Fruit fly (Drosophila melanogaster) whole organism, prepupa: Measurements from ENCODE around the gene CG42353.

Experiments used
- CG10631 ChIP-seq: fragments of 200-800 bp; sonication (Bioruptor generic); optimal IDR thresholded peaks from 2 replicates; lab custom pipeline; 2016; ENCODE audit warnings: missing biosample characterization, missing genetic modification characterization
- CG10669 ChIP-seq: fragments of 200-800 bp; sonication (Bioruptor generic); optimal IDR thresholded peaks from 3 replicates; lab custom pipeline; 2018; ENCODE audit warnings: missing biosample characterization, mild to moderate bottlenecking, missing genetic modification characterization, moderate library complexity
- CG11294 ChIP-seq: fragments of 200-800 bp; sonication (Bioruptor generic); IDR thresholded peaks from 2 replicates; pipeline ENCODE4 v1.3.6; 2022; ENCODE audit warnings: missing biosample characterization, missing genetic modification characterization
- CG11902 ChIP-seq: fragments of 200-800 bp; sonication (Bioruptor generic); optimal IDR thresholded peaks from 3 replicates; lab custom pipeline; 2016; ENCODE audit warnings: missing biosample characterization, missing genetic modification characterization
- CG15336 ChIP-seq: fragments of 200-800 bp; sonication (Bioruptor generic); IDR thresholded peaks from 2 replicates; pipeline ENCODE4 v1.3.6; 2022; ENCODE audit warnings: missing biosample characterization, missing genetic modification characterization
- CG1621 ChIP-seq: fragments of 200-800 bp; sonication (Bioruptor generic); optimal IDR thresholded peaks from 3 replicates; lab custom pipeline; 2018; ENCODE audit warnings: missing biosample characterization, mild to moderate bottlenecking, missing genetic modification characterization
- CG16779 ChIP-seq: fragments of 200-800 bp; sonication (Bioruptor generic); optimal IDR thresholded peaks from 3 replicates; lab custom pipeline; 2017; ENCODE audit warnings: missing biosample characterization, mild to moderate bottlenecking, missing genetic modification characterization
- CG3032 ChIP-seq: fragments of 200-800 bp; optimal IDR thresholded peaks from 2 replicates; lab custom pipeline; 2019; ENCODE audit warnings: missing biosample characterization, mild to moderate bottlenecking, missing genetic modification characterization, moderate library complexity
- CG31627 ChIP-seq: fragments of 200-800 bp; sonication (Bioruptor generic); optimal IDR thresholded peaks from 3 replicates; lab custom pipeline; 2016; ENCODE audit warnings: missing biosample characterization, missing genetic modification characterization
- CG32006 ChIP-seq: fragments of 200-800 bp; sonication (Bioruptor generic); optimal IDR thresholded peaks from 3 replicates; lab custom pipeline; 2017; ENCODE audit warnings: missing biosample characterization, mild to moderate bottlenecking, missing genetic modification characterization
- CG34406 ChIP-seq: fragments of 200-800 bp; sonication (Bioruptor generic); optimal IDR thresholded peaks from 3 replicates; lab custom pipeline; 2016; ENCODE audit warnings: missing biosample characterization, missing genetic modification characterization
- CG3919 ChIP-seq: fragments of 200-800 bp; sonication (Bioruptor generic); optimal IDR thresholded peaks from 3 replicates; lab custom pipeline; 2016; ENCODE audit warnings: missing biosample characterization, missing genetic modification characterization
- CG6163 ChIP-seq: fragments of 200-800 bp; sonication (Bioruptor generic); IDR thresholded peaks from 3 replicates; pipeline ENCODE4 v1.3.6; 2022; ENCODE audit warnings: missing biosample characterization, missing genetic modification characterization
- CG6276 ChIP-seq: fragments of 200-800 bp; sonication (Bioruptor generic); optimal IDR thresholded peaks from 2 replicates; lab custom pipeline; 2017; ENCODE audit warnings: missing biosample characterization, mild to moderate bottlenecking, missing genetic modification characterization
- CG6792 ChIP-seq: fragments of 200-800 bp; sonication (Bioruptor generic); optimal IDR thresholded peaks from 3 replicates; lab custom pipeline; 2016; ENCODE audit warnings: missing biosample characterization, missing genetic modification characterization
- CG6808 ChIP-seq: fragments of 200-800 bp; sonication (Bioruptor generic); optimal IDR thresholded peaks from 3 replicates; lab custom pipeline; 2017; ENCODE audit warnings: missing biosample characterization, missing genetic modification characterization, mild to moderate bottlenecking, moderate library complexity, missing genetic modification reagents
- CG6854 ChIP-seq: fragments of 200-800 bp; sonication (Bioruptor generic); optimal IDR thresholded peaks from 2 replicates; lab custom pipeline; 2017; ENCODE audit warnings: missing biosample characterization, mild to moderate bottlenecking, missing genetic modification characterization
- CG7368 ChIP-seq: fragments of 200-800 bp; sonication (Bioruptor generic); optimal IDR thresholded peaks from 3 replicates; lab custom pipeline; 2016; ENCODE audit warnings: missing biosample characterization, missing genetic modification characterization
- CG8119 ChIP-seq: fragments of 200-800 bp; sonication (Bioruptor generic); IDR thresholded peaks from 3 replicates; pipeline ENCODE4 v1.3.6; 2022; ENCODE audit warnings: missing biosample characterization, missing genetic modification characterization
- CG9139 ChIP-seq: fragments of 200-800 bp; sonication (Bioruptor generic); optimal IDR thresholded peaks from 3 replicates; lab custom pipeline; 2017; ENCODE audit warnings: missing biosample characterization, mild to moderate bottlenecking, missing genetic modification characterization
- Eip75B ChIP-seq: fragments of 200-800 bp; sonication (Bioruptor generic); optimal IDR thresholded peaks from 3 replicates; lab custom pipeline; 2016; ENCODE audit warnings: missing biosample characterization, missing genetic modification characterization
- Eip78C ChIP-seq: fragments of 200-800 bp; sonication (Bioruptor generic); peaks from one replicate; lab custom pipeline; 2016; ENCODE audit warnings: missing biosample characterization, missing genetic modification characterization
- Ets96B ChIP-seq: fragments of 200-800 bp; optimal IDR thresholded peaks from 2 replicates; lab custom pipeline; 2019; ENCODE audit warnings: missing biosample characterization, mild to moderate bottlenecking, missing genetic modification characterization, moderate library complexity
- Hr39 ChIP-seq: fragments of 200-800 bp; sonication (Bioruptor generic); optimal IDR thresholded peaks from 2 replicates; lab custom pipeline; 2016; ENCODE audit warnings: missing biosample characterization, missing genetic modification characterization
- Hr4 ChIP-seq: fragments of 200-800 bp; sonication (Bioruptor generic); optimal IDR thresholded peaks from 3 replicates; lab custom pipeline; 2016; ENCODE audit warnings: missing biosample characterization, missing genetic modification characterization
- Lpt ChIP-seq: fragments of 200-800 bp; sonication (Bioruptor generic); optimal IDR thresholded peaks from 3 replicates; lab custom pipeline; 2016; ENCODE audit warnings: missing biosample characterization, missing genetic modification characterization
- Met ChIP-seq: fragments of 200-800 bp; sonication (Bioruptor generic); optimal IDR thresholded peaks from 3 replicates; lab custom pipeline; 2016; ENCODE audit warnings: missing biosample characterization, missing genetic modification characterization
- OdsH ChIP-seq: fragments of 200-800 bp; sonication (Bioruptor generic); optimal IDR thresholded peaks from 3 replicates; lab custom pipeline; 2016; ENCODE audit warnings: missing biosample characterization, missing genetic modification characterization
- Smox ChIP-seq: fragments of 200-800 bp; sonication (Bioruptor generic); optimal IDR thresholded peaks from 3 replicates; lab custom pipeline; 2016; ENCODE audit warnings: missing biosample characterization, missing genetic modification characterization
- Sox14 ChIP-seq: fragments of 200-800 bp; sonication (Bioruptor generic); optimal IDR thresholded peaks from 3 replicates; lab custom pipeline; 2016; ENCODE audit warnings: missing biosample characterization, missing genetic modification characterization
- Sox15 ChIP-seq: fragments of 200-800 bp; sonication (Bioruptor generic); optimal IDR thresholded peaks from 3 replicates; lab custom pipeline; 2016; ENCODE audit warnings: missing biosample characterization, missing genetic modification characterization
- achi ChIP-seq: fragments of 200-800 bp; sonication (Bioruptor generic); optimal IDR thresholded peaks from 3 replicates; lab custom pipeline; 2016; ENCODE audit warnings: missing biosample characterization, missing genetic modification characterization
- acj6 ChIP-seq: fragments of 200-800 bp; sonication (Bioruptor generic); optimal IDR thresholded peaks from 3 replicates; lab custom pipeline; 2016; ENCODE audit warnings: missing biosample characterization, missing genetic modification characterization
- cyc ChIP-seq: fragments of 200-800 bp; sonication (Bioruptor generic); optimal IDR thresholded peaks from 3 replicates; lab custom pipeline; 2016; ENCODE audit warnings: missing biosample characterization, missing genetic modification characterization
- dac ChIP-seq: fragments of 200-800 bp; sonication (Bioruptor generic); optimal IDR thresholded peaks from 2 replicates; lab custom pipeline; 2017; ENCODE audit warnings: missing biosample characterization, mild to moderate bottlenecking, missing genetic modification characterization
- eg ChIP-seq: fragments of 200-800 bp; sonication (Bioruptor generic); IDR thresholded peaks from 3 replicates; pipeline ENCODE4 v1.3.6; 2022; ENCODE audit warnings: missing biosample characterization, missing genetic modification characterization
- fd59A ChIP-seq: fragments of 200-800 bp; sonication (Bioruptor generic); optimal IDR thresholded peaks from 2 replicates; lab custom pipeline; 2017; ENCODE audit warnings: missing biosample characterization, mild to moderate bottlenecking, missing genetic modification characterization, missing genetic modification reagents
- fd85E ChIP-seq: fragments of 200-800 bp; sonication (Bioruptor generic); optimal IDR thresholded peaks from 3 replicates; lab custom pipeline; 2016; ENCODE audit warnings: missing biosample characterization, missing genetic modification characterization
- lz ChIP-seq: fragments of 200-800 bp; sonication (Bioruptor generic); optimal IDR thresholded peaks from 3 replicates; lab custom pipeline; 2016; ENCODE audit warnings: missing biosample characterization, missing genetic modification characterization
- net ChIP-seq: fragments of 200-800 bp; sonication (Bioruptor generic); optimal IDR thresholded peaks from 3 replicates; lab custom pipeline; 2016; ENCODE audit warnings: missing biosample characterization, missing genetic modification characterization
- pdm3 ChIP-seq: fragments of 200-800 bp; sonication (Bioruptor generic); optimal IDR thresholded peaks from 3 replicates; lab custom pipeline; 2016; ENCODE audit warnings: missing biosample characterization, missing genetic modification characterization
- salr ChIP-seq, 2 experiments: fragments of 200-800 bp; sonication (Bioruptor generic); optimal IDR thresholded peaks; 3 replicates each; lab custom pipeline; 2016 to 2018; ENCODE audit warnings: missing biosample characterization in 2 of 2, missing genetic modification characterization in 2 of 2, mild to moderate bottlenecking in 1 of 2
- spab ChIP-seq: fragments of 200-800 bp; sonication (Bioruptor generic); optimal IDR thresholded peaks from 2 replicates; lab custom pipeline; 2017; ENCODE audit warnings: missing biosample characterization, mild to moderate bottlenecking, missing genetic modification characterization, missing genetic modification reagents
- ss ChIP-seq, 2 experiments: fragments of 200-800 bp; sonication (Bioruptor generic); optimal IDR thresholded peaks; 2 replicates in 1 of 2; 3 replicates in 1 of 2; lab custom pipeline; 2017 to 2018; ENCODE audit warnings: mild to moderate bottlenecking in 2 of 2, missing biosample characterization in 2 of 2, missing genetic modification characterization in 2 of 2, moderate library complexity in 1 of 2
- svp ChIP-seq: fragments of 200-800 bp; sonication (Bioruptor generic); peaks from one replicate; lab custom pipeline; 2016; ENCODE audit warnings: missing biosample characterization, missing genetic modification characterization
- topi ChIP-seq: fragments of 200-800 bp; sonication (Bioruptor generic); optimal IDR thresholded peaks from 3 replicates; lab custom pipeline; 2016; ENCODE audit warnings: missing biosample characterization, missing genetic modification characterization
- vri ChIP-seq: fragments of 200-800 bp; sonication (Bioruptor generic); optimal IDR thresholded peaks from 3 replicates; lab custom pipeline; 2016; ENCODE audit warnings: missing biosample characterization, mild to moderate bottlenecking, missing genetic modification characterization

CG42353 gene

DNA sequence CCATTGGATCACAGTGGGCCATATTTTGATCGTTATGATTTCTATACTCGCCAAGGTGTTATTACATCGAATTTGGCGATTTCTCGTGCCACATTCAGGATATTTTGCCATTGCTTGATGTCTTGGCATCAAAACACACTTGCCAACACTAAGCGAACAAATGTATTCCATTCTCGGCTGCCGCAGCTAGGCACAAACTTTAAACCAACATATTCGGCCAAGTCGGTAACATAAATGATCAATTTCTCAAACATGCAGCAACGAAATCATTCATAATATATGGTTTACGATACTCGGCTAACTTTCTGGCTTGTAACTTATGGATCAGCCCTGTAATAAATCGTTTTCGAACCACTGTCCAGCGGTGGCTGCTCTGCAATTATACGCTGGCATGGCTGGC lies 38.3 kb upstream of the CG42353 start (continued):
- TF ChIP-seq salr (GFP tag; optimal IDR thresholded peaks at IDR 0.05; lab: Kevin White, UChicago): no peak
- TF ChIP-seq CG16779: no peak
- peak; percentile 5 for TF ChIP-seq CG6792 (GFP tag; lab: Kevin White, UChicago)
- TF ChIP-seq acj6 (GFP tag; lab: Kevin White, UChicago): no peak
- TF ChIP-seq CG31627 (GFP tag; lab: Kevin White, UChicago): no peak
- no peak for TF ChIP-seq Lpt
- TF ChIP-seq ss (GFP tag; optimal IDR thresholded peaks at IDR 0.05; lab: Kevin White, UChicago): peak in 1 of 2 experiments; percentile 28
- no peak for TF ChIP-seq CG6163 (GFP tag; lab: Robert Waterston, UW)
- peak; percentile 67 for TF ChIP-seq svp
- TF ChIP-seq CG11294 (GFP tag; lab: Robert Waterston, UW): no peak
- no peak for TF ChIP-seq spab
- no peak for TF ChIP-seq CG8119 (GFP tag; lab: Robert Waterston, UW)
- no peak for TF ChIP-seq CG6276 (GFP tag; lab: Kevin White, UChicago)
- TF ChIP-seq Sox15 (GFP tag; lab: Kevin White, UChicago): no peak
- TF ChIP-seq CG15336 (GFP tag; lab: Robert Waterston, UW): no peak
- TF ChIP-seq CG32006 (GFP tag; lab: Kevin White, UChicago): no peak
- TF ChIP-seq topi: peak; percentile 20
- TF ChIP-seq net (GFP tag; lab: Kevin White, UChicago): peak; percentile 5
- peak; percentile 42 for TF ChIP-seq Met (GFP tag; lab: Kevin White, UChicago)
- TF ChIP-seq dac (GFP tag; lab: Kevin White, UChicago): no peak
- TF ChIP-seq CG10631 (GFP tag; lab: Kevin White, UChicago): no peak
- no peak for TF ChIP-seq CG34406 (GFP tag; lab: Kevin White, UChicago)
- no peak for TF ChIP-seq CG11902 (GFP tag; lab: Kevin White, UChicago)
- peak; percentile 22 for TF ChIP-seq Smox (GFP tag; lab: Kevin White, UChicago)
- no peak for TF ChIP-seq Eip75B (GFP tag; lab: Kevin White, UChicago)
- no peak for TF ChIP-seq Ets96B (tag; lab: Kevin White, UChicago)
- no peak for TF ChIP-seq vri (GFP tag; lab: Kevin White, UChicago)
- TF ChIP-seq CG9139 (GFP tag; lab: Kevin White, UChicago): no peak
- TF ChIP-seq CG6808 (GFP tag; lab: Kevin White, UChicago): peak; percentile 6
- no peak for TF ChIP-seq eg (GFP tag; lab: Robert Waterston, UW)
- TF ChIP-seq Eip78C (GFP tag; lab: Kevin White, UChicago): peak; percentile 79
- peak; percentile 18 for TF ChIP-seq fd59A (GFP tag; lab: Kevin White, UChicago)
- no peak for TF ChIP-seq pdm3 (GFP tag; lab: Kevin White, UChicago)
- peak; percentile 17 for TF ChIP-seq CG10669 (GFP tag; lab: Kevin White, UChicago)
- TF ChIP-seq achi (GFP tag; lab: Kevin White, UChicago): no peak
- TF ChIP-seq fd85E: no peak

DNA sequence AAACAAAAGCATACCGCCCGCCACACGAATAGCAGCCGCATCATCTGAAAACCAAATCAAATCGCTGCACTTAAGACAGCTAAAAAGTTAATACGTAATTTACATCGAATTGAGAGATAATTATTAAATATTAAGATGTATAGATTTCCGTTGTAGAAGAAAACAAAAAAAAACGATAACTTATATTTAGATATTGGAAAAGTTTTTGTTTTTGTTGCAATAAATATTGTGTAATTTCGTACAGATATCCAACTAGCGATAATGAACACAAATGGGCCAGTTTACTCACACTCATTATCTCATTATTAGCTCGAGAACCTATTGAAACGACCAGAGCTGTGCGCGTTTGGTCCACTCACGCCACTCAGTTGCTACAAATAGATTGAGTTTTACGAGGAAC lies 35.9 kb upstream of the CG42353 start:
- TF ChIP-seq fd85E (no peak), CG11294 (GFP tag; lab: Robert Waterston, UW) (no peak), CG6276 (GFP tag; lab: Kevin White, UChicago) (peak; percentile 51), CG6854 (GFP tag; lab: Kevin White, UChicago) (no peak), CG16779 (peak; percentile 1), CG8119 (GFP tag; lab: Robert Waterston, UW) (0 out of 3 replicates have a peak, but pooled peaks have one; percentile 31), Hr4 (GFP tag; lab: Kevin White, UChicago) (peak; percentile 44), CG3919 (GFP tag; lab: Kevin White, UChicago) (peak; percentile 40), net (GFP tag; lab: Kevin White, UChicago) (peak; percentile 26), svp (peak; percentile 72), CG9139 (GFP tag; lab: Kevin White, UChicago) (peak; percentile 35), CG34406 (GFP tag; lab: Kevin White, UChicago) (peak; percentile 24), CG10631 (GFP tag; lab: Kevin White, UChicago) (peak; percentile 48), acj6 (GFP tag; lab: Kevin White, UChicago) (peak; percentile 18), CG31627 (GFP tag; lab: Kevin White, UChicago) (no peak), Met (GFP tag; lab: Kevin White, UChicago) (peak; percentile 1), dac (GFP tag; lab: Kevin White, UChicago) (no peak), Hr39 (GFP tag; lab: Kevin White, UChicago) (no peak), CG3032 (peak; percentile 53), Eip78C (GFP tag; lab: Kevin White, UChicago) (peak; percentile 68), cyc (no peak), lz (no peak), CG1621 (peak; percentile 34), topi (peak; percentile 10), Ets96B (tag; lab: Kevin White, UChicago) (peak; percentile 52), CG6163 (GFP tag; lab: Robert Waterston, UW) (no peak), Eip75B (GFP tag; lab: Kevin White, UChicago) (peak; percentile 3), CG10669 (GFP tag; lab: Kevin White, UChicago) (peak; percentile 58), achi (GFP tag; lab: Kevin White, UChicago) (peak; percentile 42), Sox14 (GFP tag; lab: Kevin White, UChicago) (peak; percentile 70), CG6792 (GFP tag; lab: Kevin White, UChicago) (no peak), OdsH (GFP tag; lab: Kevin White, UChicago) (peak; percentile 19), CG7368 (GFP tag; lab: Kevin White, UChicago) (no peak)
